Worm (Caenorhabditis elegans): ENCODE results near the gene C45B11.2.
A peak's percentile ranks its signal among the peaks of the same experiment; 100 is the strongest.

Gene C45B11.2

DNA sequence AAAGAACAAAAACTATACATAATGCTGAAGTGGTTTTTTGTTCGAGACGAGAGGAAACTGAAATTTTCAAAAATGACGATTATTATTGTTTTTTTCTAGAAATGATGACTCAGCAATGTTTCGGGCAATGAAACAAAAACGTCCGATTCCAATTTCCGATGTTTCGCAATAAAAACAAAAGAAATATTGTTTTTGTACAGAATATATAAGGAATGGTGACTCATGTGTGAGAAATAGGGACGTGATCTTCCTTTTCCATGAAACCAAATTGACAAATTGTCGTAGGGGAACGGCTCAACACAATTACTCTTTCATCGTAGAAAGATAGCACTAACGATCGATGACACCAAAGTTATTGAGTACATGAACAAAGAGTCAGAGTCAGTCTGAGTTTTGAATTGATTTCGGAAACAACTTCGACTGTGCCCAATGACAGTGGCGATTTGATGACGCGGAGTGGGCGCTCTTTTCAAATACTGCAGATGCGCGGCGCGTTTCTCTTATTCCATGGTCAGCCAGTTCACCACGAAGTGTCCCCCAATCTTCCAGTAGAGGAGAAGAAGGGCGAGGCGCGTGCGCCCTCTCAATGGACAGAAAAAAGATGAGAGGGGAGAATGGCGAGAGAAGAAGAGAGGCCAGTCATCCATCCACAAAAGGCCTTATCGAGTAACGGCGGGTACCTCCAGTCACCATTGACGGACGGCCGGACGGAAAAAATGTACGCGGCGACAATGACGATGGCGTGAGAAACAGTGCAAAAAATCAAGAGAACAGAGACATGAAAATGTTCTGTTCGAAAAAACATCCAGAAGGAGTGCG is 32.9 kb downstream of the C45B11.2 start (continued):
- TF ChIP-seq sptf-2 (GFP tag; optimal IDR thresholded peaks at IDR 0.05) (no peak), tbp1 (GFP tag; optimal IDR thresholded peaks at IDR 0.05) (no peak), egl-44 (GFP tag; IDR thresholded peaks at IDR 0.05) (no peak), ztf-18 (tag; optimal IDR thresholded peaks at IDR 0.05) (no peak), F55B11.4 (tag; optimal IDR thresholded peaks at IDR 0.05; ENCODE audit: borderline replicate concordance, insufficient read depth) (no peak), madf-10 (tag; optimal IDR thresholded peaks at IDR 0.05) (no peak), lsl-1 (GFP tag; optimal IDR thresholded peaks at IDR 0.05) (no peak), T07F8.4 (tag; optimal IDR thresholded peaks at IDR 0.05) (no peak), nhr-90 (tag; optimal IDR thresholded peaks at IDR 0.05) (no peak), egrh-3 (GFP tag; IDR thresholded peaks at IDR 0.05) (no peak), pha-4 (tag; optimal IDR thresholded peaks at IDR 0.05) (no peak), Y67H2A.10 (GFP tag; conservative IDR thresholded peaks at IDR 0.05) (no peak), K11D2.4 (GFP tag; IDR thresholded peaks at IDR 0.05) (no peak), Y56A3A.18 (GFP tag; IDR thresholded peaks at IDR 0.05) (peak; percentile 42; the same call in 1 of the 2 replicates), rcor-1 (GFP tag; IDR thresholded peaks at IDR 0.05) (no peak), nfyb-1 (GFP tag; IDR thresholded peaks at IDR 0.05) (peak; percentile 37; the same call in 1 of the 2 replicates), nfya-2 (GFP tag; IDR thresholded peaks at IDR 0.05) (no peak), ztf-22 (GFP tag; optimal IDR thresholded peaks at IDR 0.05) (no peak), xnd-1 (tag; optimal IDR thresholded peaks at IDR 0.05) (no peak), aptf-2 (GFP tag; conservative IDR thresholded peaks at IDR 0.05) (no peak), lin-26 (GFP tag; IDR thresholded peaks at IDR 0.05) (peak; percentile 15; the same call in 1 of the 2 replicates), attf-6 (GFP tag; IDR thresholded peaks at IDR 0.05) (no peak), madf-3 (GFP tag; IDR thresholded peaks at IDR 0.05) (no peak), ztf-3 (GFP tag; optimal IDR thresholded peaks at IDR 0.05) (no peak), C17E4.6 (GFP tag; IDR thresholded peaks at IDR 0.05) (no peak), F37B4.10 (GFP tag; IDR thresholded peaks at IDR 0.05) (no peak), mxl-1 (tag; optimal IDR thresholded peaks at IDR 0.05) (no peak), F57C9.4 (tag; optimal IDR thresholded peaks at IDR 0.05) (no peak), ztf-28 (GFP tag; IDR thresholded peaks at IDR 0.05) (0 out of 2 replicates have a peak, but pooled peaks have one; percentile 61), pbrm-1 (GFP tag; IDR thresholded peaks at IDR 0.05) (peak; percentile 28), ztf-26 (tag; optimal IDR thresholded peaks at IDR 0.05) (no peak), F49E8.2 (tag; optimal IDR thresholded peaks at IDR 0.05; ENCODE audit: insufficient read depth) (no peak), ceh-40 (GFP tag; IDR thresholded peaks at IDR 0.05) (0 out of 2 replicates have a peak, but pooled peaks have one; percentile 6), Y95B8A.8 (GFP tag; IDR thresholded peaks at IDR 0.05) (no peak), mes-4 (tag; optimal IDR thresholded peaks at IDR 0.05) (no peak), athp-1 (tag; optimal IDR thresholded peaks at IDR 0.05) (no peak), ccch-3 (GFP tag; optimal IDR thresholded peaks at IDR 0.05) (no peak), F33H1.4 (GFP tag; IDR thresholded peaks at IDR 0.05) (no peak), sdz-38 (tag; optimal IDR thresholded peaks at IDR 0.05) (no peak), B0035.1 (tag; optimal IDR thresholded peaks at IDR 0.05) (no peak), cebp-2 (GFP tag; IDR thresholded peaks at IDR 0.05) (no peak), mcd-1 (GFP tag; IDR thresholded peaks at IDR 0.05) (peak; percentile 43; the same call in 1 of the 2 replicates), dox-1 (GFP tag; IDR thresholded peaks at IDR 0.05) (no peak), ceh-27 (GFP tag; optimal IDR thresholded peaks at IDR 0.05) (peak; percentile 73), nfya-1 (tag; optimal IDR thresholded peaks at IDR 0.05; ENCODE audit: borderline replicate concordance, insufficient read depth) (no peak), let-526 (GFP tag; IDR thresholded peaks at IDR 0.05) (no peak), ceh-100 (GFP tag; IDR thresholded peaks at IDR 0.05) (no peak), efl-1 (GFP tag; optimal IDR thresholded peaks at IDR 0.05) (no peak)

All from whole organism, young adult.